Worm (Caenorhabditis elegans) whole organism, L4 larva: ENCODE results near the gene elo-7.

ENCODE experiments used
- D1046.2 ChIP-seq: fragments of 200-800 bp; sonication (Bioruptor generic); IDR thresholded peaks from 2 replicates; pipeline ENCODE4 v1.3.6; 2022; ENCODE audit warnings: missing genetic modification characterization, missing compliant biosample characterization
- F10B5.3 ChIP-seq: sonication (generic microtip); optimal IDR thresholded peaks from 2 replicates; lab custom pipeline; 2016; ENCODE audit warnings: mild to moderate bottlenecking, missing genetic modification characterization, missing compliant biosample characterization
- F49E8.2 ChIP-seq: sonication (generic microtip); optimal IDR thresholded peaks from 2 replicates; lab custom pipeline; 2016; ENCODE audit warnings: missing compliant biosample characterization, mild to moderate bottlenecking, missing genetic modification characterization, borderline replicate concordance
- R02D3.7 ChIP-seq: fragments of 150-350 bp; sonication (generic microtip); optimal IDR thresholded peaks from 3 replicates; lab custom pipeline; 2014; ENCODE audit warnings: missing biosample characterization, missing genetic modification characterization
- T20F7.1 ChIP-seq: fragments of 200-800 bp; sonication (Bioruptor generic); optimal IDR thresholded peaks from 2 replicates; lab custom pipeline; 2018; ENCODE audit warnings: mild to moderate bottlenecking, missing genetic modification characterization, missing compliant biosample characterization
- Y105C5A.15 ChIP-seq: fragments of 200-800 bp; sonication (Bioruptor generic); IDR thresholded peaks from 2 replicates; pipeline ENCODE4 v1.3.6; 2022; ENCODE audit warnings: missing genetic modification characterization, missing compliant biosample characterization
- Y5F2A.4 ChIP-seq: fragments of 200-800 bp; sonication (Bioruptor generic); optimal IDR thresholded peaks from 2 replicates; lab custom pipeline; 2018; ENCODE audit warnings: mild to moderate bottlenecking, missing genetic modification characterization, missing compliant biosample characterization
- attf-4 ChIP-seq: sonication (generic microtip); optimal IDR thresholded peaks from 3 replicates; lab custom pipeline; 2017; ENCODE audit warnings: missing biosample characterization, missing genetic modification characterization
- ceh-44 ChIP-seq: fragments of 200-800 bp; sonication (Bioruptor generic); IDR thresholded peaks from 2 replicates; pipeline ENCODE4 v1.3.6; 2022; ENCODE audit warnings: missing genetic modification reagents, missing genetic modification characterization, missing compliant biosample characterization
- ceh-62 ChIP-seq: sonication (generic microtip); optimal IDR thresholded peaks from 2 replicates; lab custom pipeline; 2017; ENCODE audit warnings: missing biosample characterization, missing genetic modification characterization
- ceh-82 ChIP-seq: sonication (generic microtip); optimal IDR thresholded peaks from 2 replicates; lab custom pipeline; 2017; ENCODE audit warnings: missing biosample characterization, missing genetic modification characterization
- ctbp-1 ChIP-seq: fragments of 200-800 bp; sonication (Bioruptor generic); IDR thresholded peaks from 2 replicates; pipeline ENCODE4 v1.3.6; 2022; ENCODE audit warnings: missing genetic modification reagents, missing genetic modification characterization, missing compliant biosample characterization
- daf-19 ChIP-seq: fragments of 200-800 bp; sonication (Bioruptor generic); conservative IDR thresholded peaks from 2 replicates; pipeline ENCODE4 v1.3.6; 2022; ENCODE audit warnings: missing genetic modification characterization, missing compliant biosample characterization
- daf-8 ChIP-seq: fragments of 200-800 bp; sonication (Bioruptor generic); IDR thresholded peaks from 2 replicates; pipeline ENCODE4 v1.3.6; 2022; ENCODE audit warnings: missing genetic modification characterization, missing compliant biosample characterization
- dmd-6 ChIP-seq: fragments of 200-800 bp; sonication (Bioruptor generic); IDR thresholded peaks from 2 replicates; pipeline ENCODE4 v1.3.6; 2022; ENCODE audit warnings: missing genetic modification reagents, missing genetic modification characterization, missing compliant biosample characterization
- dmd-8 ChIP-seq: fragments of 200-800 bp; sonication (Bioruptor generic); IDR thresholded peaks from 2 replicates; pipeline ENCODE4 v1.3.6; 2022; ENCODE audit warnings: missing genetic modification characterization, missing compliant biosample characterization
- dmd-9 ChIP-seq: fragments of 200-800 bp; sonication (Bioruptor generic); IDR thresholded peaks from 2 replicates; pipeline ENCODE4 v1.3.6; 2022; ENCODE audit warnings: missing genetic modification reagents, missing genetic modification characterization, missing compliant biosample characterization
- dpl-1 ChIP-seq: fragments of 150-350 bp; optimal IDR thresholded peaks from 2 replicates; lab custom pipeline; 2014; ENCODE audit warnings: missing biosample characterization, missing genetic modification reagents, missing genetic modification characterization
- dve-1 ChIP-seq: sonication (generic microtip); optimal IDR thresholded peaks from 2 replicates; lab custom pipeline; 2017; ENCODE audit warnings: antibody characterized with exemption, mild to moderate bottlenecking, missing genetic modification characterization, missing compliant biosample characterization; ENCODE audit not compliant: insufficient read depth
- hlh-11 ChIP-seq: fragments of 200-800 bp; sonication (Bioruptor generic); optimal IDR thresholded peaks from 2 replicates; lab custom pipeline; 2018; ENCODE audit warnings: mild to moderate bottlenecking, missing genetic modification characterization, missing compliant biosample characterization
- hlh-30 ChIP-seq: sonication (generic microtip); optimal IDR thresholded peaks from 2 replicates; lab custom pipeline; 2017; ENCODE audit warnings: antibody characterized with exemption, mild to moderate bottlenecking, missing genetic modification characterization, missing compliant biosample characterization; ENCODE audit not compliant: insufficient read depth
- lim-7 ChIP-seq: fragments of 200-800 bp; sonication (Bioruptor generic); IDR thresholded peaks from 2 replicates; pipeline ENCODE4 v1.3.6; 2022; ENCODE audit warnings: missing genetic modification characterization, missing compliant biosample characterization
- lin-1 ChIP-seq: fragments of 200-800 bp; sonication (Bioruptor generic); IDR thresholded peaks from 2 replicates; pipeline ENCODE4 v1.3.6; 2022; ENCODE audit warnings: missing genetic modification reagents, missing genetic modification characterization, missing compliant biosample characterization
- madf-9 ChIP-seq: fragments of 200-800 bp; sonication (Bioruptor generic); conservative IDR thresholded peaks from 2 replicates; pipeline ENCODE4 v1.3.6; 2022; ENCODE audit warnings: missing genetic modification reagents, missing genetic modification characterization, missing compliant biosample characterization
- mdl-1 ChIP-seq, 2 experiments: fragments of 150-350 bp in 1 of 2; sonication (generic microtip) in 1 of 2; optimal IDR thresholded peaks; 2 replicates each; lab custom pipeline; 2014 to 2017; ENCODE audit warnings: missing biosample characterization in 2 of 2, missing genetic modification characterization in 2 of 2
- mdt-29 ChIP-seq: fragments of 200-800 bp; sonication (Bioruptor generic); IDR thresholded peaks from 2 replicates; pipeline ENCODE4 v1.3.6; 2022; ENCODE audit warnings: missing genetic modification reagents, missing genetic modification characterization, missing compliant biosample characterization
- mep-1 ChIP-seq: fragments of 150-350 bp; sonication (generic microtip); optimal IDR thresholded peaks from 3 replicates; lab custom pipeline; 2014; ENCODE audit warnings: missing biosample characterization, missing genetic modification characterization
- mxl-2 ChIP-seq: fragments of 200-800 bp; sonication (Bioruptor generic); conservative IDR thresholded peaks from 2 replicates; pipeline ENCODE4 v1.3.6; 2022; ENCODE audit warnings: missing genetic modification reagents, missing genetic modification characterization, missing compliant biosample characterization
- nhr-102 ChIP-seq: sonication (generic microtip); optimal IDR thresholded peaks from 2 replicates; lab custom pipeline; 2016; ENCODE audit warnings: mild to moderate bottlenecking, missing genetic modification characterization, moderate library complexity, missing compliant biosample characterization
- nhr-25 ChIP-seq: sonication (generic microtip); optimal IDR thresholded peaks from 2 replicates; lab custom pipeline; 2017; ENCODE audit warnings: missing genetic modification characterization, mild to moderate bottlenecking, missing compliant biosample characterization, antibody characterized with exemption, moderate library complexity, borderline replicate concordance; ENCODE audit not compliant: insufficient read depth
- nhr-6 ChIP-seq: fragments of 150-350 bp; optimal IDR thresholded peaks from 2 replicates; lab custom pipeline; 2014; ENCODE audit warnings: missing biosample characterization, missing genetic modification characterization
- nhr-76 ChIP-seq: fragments of 150-350 bp; optimal IDR thresholded peaks from 2 replicates; lab custom pipeline; 2014; ENCODE audit warnings: missing biosample characterization, missing genetic modification characterization
- pha-4 ChIP-seq, 2 experiments: fragments of 150-350 bp in 1 of 2; fragments of 200-800 bp in 1 of 2; sonication (Bioruptor generic) in 1 of 2; IDR thresholded peaks in 1 of 2; optimal IDR thresholded peaks in 1 of 2; 2 replicates each; pipeline versions ENCODE4 v1.3.6 to Lab custom; 2014 to 2022; ENCODE audit warnings: missing genetic modification characterization in 2 of 2, missing genetic modification reagents in 2 of 2, missing biosample characterization in 1 of 2, missing compliant biosample characterization in 1 of 2
- rbr-2 ChIP-seq: sonication (generic microtip); optimal IDR thresholded peaks from 2 replicates; lab custom pipeline; 2016; ENCODE audit warnings: missing genotype, missing genetic modification characterization, missing compliant biosample characterization
- skn-1 ChIP-seq: fragments of 150-350 bp; optimal IDR thresholded peaks from 2 replicates; lab custom pipeline; 2014; ENCODE audit warnings: missing biosample characterization, missing genetic modification characterization
- snpc-4 ChIP-seq: fragments of 150-350 bp; optimal IDR thresholded peaks from 2 replicates; lab custom pipeline; 2014; ENCODE audit warnings: missing biosample characterization, missing genetic modification characterization
- spr-3 ChIP-seq: fragments of 200-800 bp; sonication (Bioruptor generic); optimal IDR thresholded peaks from 2 replicates; lab custom pipeline; 2018; ENCODE audit warnings: mild to moderate bottlenecking, missing genetic modification characterization, missing compliant biosample characterization
- tag-97 ChIP-seq: fragments of 200-800 bp; sonication (Bioruptor generic); IDR thresholded peaks from 2 replicates; pipeline ENCODE4 v1.3.6; 2022; ENCODE audit warnings: missing genetic modification characterization, missing compliant biosample characterization
- zfp-3 ChIP-seq: fragments of 200-800 bp; sonication (Bioruptor generic); conservative IDR thresholded peaks from 2 replicates; pipeline ENCODE4 v1.3.6; 2022; ENCODE audit warnings: missing genetic modification reagents, missing genetic modification characterization, missing compliant biosample characterization
- zip-2 ChIP-seq: fragments of 150-350 bp; optimal IDR thresholded peaks from 2 replicates; lab custom pipeline; 2014; ENCODE audit warnings: missing biosample characterization, missing genetic modification characterization
- ztf-11 ChIP-seq: fragments of 150-350 bp; optimal IDR thresholded peaks from 2 replicates; lab custom pipeline; 2014; ENCODE audit warnings: missing biosample characterization, missing genetic modification characterization

The elo-7 gene

DNA sequence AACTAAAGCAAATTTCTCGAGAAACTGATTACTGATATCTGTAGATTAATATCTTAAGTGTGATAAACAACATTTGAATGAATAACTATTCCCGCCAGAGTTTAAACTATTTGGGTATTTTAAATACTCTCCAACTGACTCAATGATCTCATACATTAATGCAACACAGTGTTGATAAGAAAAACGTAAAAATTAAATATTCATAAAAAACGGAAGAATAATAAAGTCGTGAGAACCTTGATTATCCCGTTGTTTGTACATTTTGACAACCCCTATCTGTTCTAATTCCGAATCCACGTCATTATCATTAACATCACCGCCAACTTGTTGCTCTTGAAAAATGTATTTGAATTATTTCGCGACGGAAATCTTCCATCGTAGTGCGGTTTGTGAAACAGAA is at the start of gene elo-7:
Gene elo-7 (plus strand): TSS at position 301 of the 400 bp plus-strand sequence.
- TF ChIP-seq tag-97 (GFP tag; lab: Robert Waterston, UW): no peak
- TF ChIP-seq R02D3.7 (tag; lab: Kevin White, UChicago): no peak
- no peak for TF ChIP-seq zfp-3 (GFP tag; lab: Robert Waterston, UW)
- no peak for TF ChIP-seq hlh-30 (tag; lab: Kevin White, UChicago)
- TF ChIP-seq skn-1 (tag; lab: Kevin White, UChicago): no peak
- no peak for TF ChIP-seq Y105C5A.15 (GFP tag; lab: Robert Waterston, UW)
- TF ChIP-seq hlh-11 (tag; lab: Kevin White, UChicago): no peak
- TF ChIP-seq snpc-4: no peak
- no peak for TF ChIP-seq ceh-44
- TF ChIP-seq mdl-1 (tag; optimal IDR thresholded peaks at IDR 0.05; lab: Kevin White, UChicago): no peak
- no peak for TF ChIP-seq rbr-2 (tag; lab: Kevin White, UChicago)
- no peak for TF ChIP-seq T20F7.1 (GFP tag; lab: Kevin White, UChicago)
- TF ChIP-seq ceh-82 (tag; lab: Kevin White, UChicago): no peak

DNA sequence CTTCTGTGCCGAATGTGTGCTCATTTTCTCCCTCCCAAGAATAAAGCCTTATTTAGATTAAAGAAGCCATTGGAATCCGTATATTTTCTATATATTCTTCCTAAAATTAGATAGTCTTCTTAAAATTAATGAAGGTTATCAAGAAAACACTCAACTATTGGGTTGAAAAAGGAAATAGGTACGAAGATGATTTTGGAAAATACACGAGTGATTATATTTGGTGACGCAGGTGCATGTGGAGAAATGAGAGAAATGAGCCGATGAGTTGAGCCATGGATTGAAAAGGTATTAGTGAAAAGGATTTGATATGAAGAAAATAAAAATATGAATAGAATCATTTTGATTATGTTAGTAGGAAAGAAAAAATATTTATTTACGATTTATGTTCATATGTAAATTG is 48.8 kb upstream of the elo-7 start, which contains the start of gene cng-3:
Gene cng-3 (minus strand): TSS at position 102 of the 400 bp plus-strand sequence.
- TF ChIP-seq dmd-8 (GFP tag; lab: Robert Waterston, UW): no peak
- no peak for TF ChIP-seq dpl-1 (GFP tag; lab: Kevin White, UChicago)
- TF ChIP-seq F10B5.3 (tag; lab: Kevin White, UChicago): no peak
- no peak for TF ChIP-seq nhr-102 (tag; lab: Kevin White, UChicago)
- TF ChIP-seq spr-3: no peak
- no peak for TF ChIP-seq dve-1 (tag; lab: Kevin White, UChicago)
- TF ChIP-seq nhr-25 (tag; lab: Kevin White, UChicago): no peak
- TF ChIP-seq nhr-76 (tag; lab: Kevin White, UChicago): no peak
- no peak for TF ChIP-seq D1046.2 (GFP tag; lab: Robert Waterston, UW)
- TF ChIP-seq Y5F2A.4 (GFP tag; lab: Kevin White, UChicago): no peak
- TF ChIP-seq ceh-62: no peak
- TF ChIP-seq mdt-29 (GFP tag; lab: Robert Waterston, UW): no peak
- no peak for TF ChIP-seq dmd-6 (GFP tag; lab: Robert Waterston, UW)

DNA sequence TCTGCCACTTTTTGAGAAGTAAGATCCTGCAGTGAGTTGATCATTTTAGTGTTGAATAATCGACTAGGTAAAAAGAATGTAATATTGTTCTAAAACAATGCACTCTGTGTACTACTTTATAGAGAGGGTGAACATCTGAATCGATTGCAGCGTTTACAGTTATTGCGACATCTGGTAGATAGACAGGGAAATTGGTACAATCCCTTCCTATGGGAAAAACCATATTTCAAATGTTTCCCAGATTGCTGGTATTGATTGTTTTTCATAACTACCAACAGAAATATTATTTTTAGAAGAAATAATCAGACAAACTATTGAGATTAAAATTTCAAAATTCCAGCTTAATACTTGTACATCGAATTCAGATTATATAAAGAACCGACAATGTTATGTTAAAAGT is 44.7 kb upstream of the elo-7 start, which contains the start of gene gadr-2:
Gene gadr-2 (minus strand): TSS at position 101 of the 400 bp plus-strand sequence.
- TF ChIP-seq madf-9 (GFP tag; lab: Robert Waterston, UW) (no peak), mxl-2 (no peak), dmd-8 (GFP tag; lab: Robert Waterston, UW) (no peak), daf-19 (GFP tag; lab: Robert Waterston, UW) (no peak), dmd-9 (GFP tag; lab: Robert Waterston, UW) (no peak), mdl-1 (tag; optimal IDR thresholded peaks at IDR 0.05; lab: Kevin White, UChicago) (no peak), hlh-11 (tag; lab: Kevin White, UChicago) (no peak), zip-2 (tag; lab: Kevin White, UChicago) (no peak), pha-4 (GFP tag; IDR thresholded peaks at IDR 0.05; lab: Robert Waterston, UW) (no peak), pha-4 (tag; optimal IDR thresholded peaks at IDR 0.05; lab: Kevin White, UChicago) (no peak), lin-1 (GFP tag; lab: Robert Waterston, UW) (no peak), nhr-6 (no peak), ceh-62 (no peak), nhr-102 (tag; lab: Kevin White, UChicago) (no peak)

DNA sequence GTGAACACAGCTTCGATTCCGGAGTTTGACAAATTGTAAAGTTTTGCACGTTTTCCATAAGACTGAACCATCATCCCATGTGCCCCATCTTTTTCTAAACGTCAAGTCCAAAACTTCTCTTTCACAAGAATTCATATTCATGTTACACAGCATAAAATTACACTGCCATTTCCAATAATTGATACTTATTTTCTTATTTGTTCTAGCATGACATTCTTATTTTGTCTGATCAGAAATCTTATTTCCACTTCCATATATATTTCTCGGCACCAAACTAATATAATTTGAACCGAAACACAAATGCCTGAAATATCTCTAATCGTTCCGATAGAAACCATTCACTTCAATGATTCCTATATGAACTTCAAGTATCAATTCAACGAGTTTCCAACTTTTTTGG is 43.8 kb upstream of the elo-7 start, which contains the start of gene sru-2:
Gene sru-2 (plus strand): TSS at position 301 of the 400 bp plus-strand sequence.
- no peak for TF ChIP-seq ztf-11 (tag; lab: Kevin White, UChicago)
- no peak for TF ChIP-seq T20F7.1 (GFP tag; lab: Kevin White, UChicago)
- TF ChIP-seq attf-4 (tag; lab: Kevin White, UChicago): no peak
- no peak for TF ChIP-seq ctbp-1 (GFP tag; lab: Robert Waterston, UW)
- no peak for TF ChIP-seq daf-8 (GFP tag; lab: Robert Waterston, UW)
- TF ChIP-seq lim-7: no peak
- no peak for TF ChIP-seq F49E8.2 (tag; lab: Kevin White, UChicago)
- no peak for TF ChIP-seq mep-1 (tag; lab: Kevin White, UChicago)
